Worm (Caenorhabditis elegans) whole organism, mixed stage, embryonic: ENCODE results near the gene T07F12.1.

Source experiments
- blmp-1 ChIP-seq: fragments of 150-350 bp; optimal IDR thresholded peaks from 2 replicates; lab custom pipeline; 2014; ENCODE audit warnings: missing biosample characterization, missing genetic modification characterization
- elt-1 ChIP-seq: sonication (generic microtip); optimal IDR thresholded peaks from 2 replicates; lab custom pipeline; 2017; ENCODE audit warnings: missing genetic modification characterization, mild to moderate bottlenecking, missing compliant biosample characterization, antibody characterized with exemption, moderate library complexity, borderline replicate concordance; ENCODE audit not compliant: insufficient read depth
- lin-13 ChIP-seq: fragments of 150-350 bp; optimal IDR thresholded peaks from 2 replicates; lab custom pipeline; 2014; ENCODE audit warnings: missing biosample characterization, missing genetic modification characterization
- lin-32 ChIP-seq: fragments of 200-800 bp; sonication (Bioruptor generic); optimal IDR thresholded peaks from 2 replicates; lab custom pipeline; 2018; ENCODE audit warnings: mild to moderate bottlenecking, missing genetic modification characterization, missing compliant biosample characterization
- lsy-2 ChIP-seq: fragments of 150-350 bp; optimal IDR thresholded peaks from 2 replicates; lab custom pipeline; 2014; ENCODE audit warnings: missing biosample characterization, missing genetic modification characterization
- mab-5 ChIP-seq: fragments of 150-350 bp; optimal IDR thresholded peaks from 2 replicates; lab custom pipeline; 2014; ENCODE audit warnings: missing biosample characterization, missing genetic modification characterization
- nhr-12 ChIP-seq: fragments of 150-350 bp; optimal IDR thresholded peaks from 2 replicates; lab custom pipeline; 2014; ENCODE audit warnings: missing biosample characterization, missing genetic modification characterization
- nhr-237 ChIP-seq: fragments of 150-350 bp; optimal IDR thresholded peaks from 2 replicates; lab custom pipeline; 2014; ENCODE audit warnings: missing biosample characterization, missing genetic modification characterization
- nhr-28 ChIP-seq: fragments of 150-350 bp; optimal IDR thresholded peaks from 2 replicates; lab custom pipeline; 2014; ENCODE audit warnings: missing biosample characterization, missing genetic modification characterization
- nhr-76 ChIP-seq: sonication (generic microtip); optimal IDR thresholded peaks from 2 replicates; lab custom pipeline; 2017; ENCODE audit warnings: missing biosample characterization, missing genetic modification characterization
- snpc-4 ChIP-seq: fragments of 150-350 bp; optimal IDR thresholded peaks from 2 replicates; lab custom pipeline; 2014; ENCODE audit warnings: missing biosample characterization, missing genetic modification characterization
- sptf-1 ChIP-seq: sonication (generic microtip); optimal IDR thresholded peaks from 2 replicates; lab custom pipeline; 2017; ENCODE audit warnings: mild to moderate bottlenecking, missing genetic modification characterization, moderate library complexity, missing compliant biosample characterization
- tbx-8 ChIP-seq: fragments of 200-800 bp; sonication (Bioruptor generic); optimal IDR thresholded peaks from 2 replicates; lab custom pipeline; 2018; ENCODE audit warnings: mild to moderate bottlenecking, missing genetic modification characterization, moderate library complexity, missing compliant biosample characterization
- ztf-11 ChIP-seq: fragments of 150-350 bp; optimal IDR thresholded peaks from 2 replicates; lab custom pipeline; 2014; ENCODE audit warnings: missing biosample characterization, missing genetic modification characterization

DNA sequence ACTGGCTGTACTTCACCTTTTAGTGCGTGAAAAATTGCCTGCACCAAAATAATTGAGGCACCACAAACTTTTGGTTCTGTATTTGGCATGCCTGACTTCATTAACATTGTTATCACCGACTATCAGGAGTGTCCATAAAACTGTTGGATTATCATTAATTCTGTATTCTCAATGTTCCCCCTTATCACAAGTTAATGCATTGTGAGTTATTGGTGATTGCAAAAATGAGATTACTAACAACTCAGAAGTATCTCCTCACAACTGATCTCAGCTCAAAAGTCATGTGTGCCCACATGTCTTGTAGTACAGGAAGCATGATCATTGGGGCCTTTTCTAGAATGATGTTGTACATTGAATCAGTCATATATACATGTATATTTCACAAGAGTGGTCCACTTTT, 8.2 kb upstream of the T07F12.1 start, which contains the start of gene arrd-23:
- TF ChIP-seq nhr-237 (tag; lab: Kevin White, UChicago): no peak
- TF ChIP-seq nhr-28: no peak
- TF ChIP-seq snpc-4 (tag; lab: Kevin White, UChicago): no peak
- no peak for TF ChIP-seq lin-32
- no peak for TF ChIP-seq elt-1 (tag; lab: Kevin White, UChicago)
- no peak for TF ChIP-seq ztf-11 (tag; lab: Kevin White, UChicago)
- no peak for TF ChIP-seq sptf-1 (tag; lab: Kevin White, UChicago)
- no peak for TF ChIP-seq mab-5 (tag; lab: Kevin White, UChicago)
- no peak for TF ChIP-seq blmp-1 (tag; lab: Kevin White, UChicago)
- TF ChIP-seq nhr-76 (tag; lab: Kevin White, UChicago): no peak
- no peak for TF ChIP-seq tbx-8 (GFP tag; lab: Kevin White, UChicago)
- TF ChIP-seq lsy-2 (tag; lab: Kevin White, UChicago): no peak
- TF ChIP-seq lin-13 (tag; lab: Kevin White, UChicago): no peak
- TF ChIP-seq nhr-12: no peak
